Worm (Caenorhabditis elegans) whole organism, mixed stage, embryonic: Measurements from ENCODE around the gene C35B8.3.
"Not testable (repeated sequence)": the region's sequence is repeated elsewhere in the genome, so short reads cannot be mapped to it uniquely, and the experiment has no call there.

ENCODE experiments used
- M03D4.4 ChIP-seq: sonication (generic microtip); optimal IDR thresholded peaks from 2 replicates; lab custom pipeline; 2017; ENCODE audit warnings: mild to moderate bottlenecking, missing genetic modification characterization, missing compliant biosample characterization
- flh-1 ChIP-seq: fragments of 200-800 bp; sonication (Bioruptor generic); optimal IDR thresholded peaks from 2 replicates; lab custom pipeline; 2018; ENCODE audit warnings: mild to moderate bottlenecking, missing genetic modification characterization, moderate library complexity, missing compliant biosample characterization
- ham-2 ChIP-seq: fragments of 200-800 bp; sonication (Bioruptor generic); optimal IDR thresholded peaks from 2 replicates; lab custom pipeline; 2018; ENCODE audit warnings: mild to moderate bottlenecking, missing genetic modification characterization, missing compliant biosample characterization
- mab-5 ChIP-seq: fragments of 150-350 bp; optimal IDR thresholded peaks from 2 replicates; lab custom pipeline; 2014; ENCODE audit warnings: missing biosample characterization, missing genetic modification characterization
- nhr-12 ChIP-seq: fragments of 150-350 bp; optimal IDR thresholded peaks from 2 replicates; lab custom pipeline; 2014; ENCODE audit warnings: missing biosample characterization, missing genetic modification characterization
- pha-4 ChIP-seq: fragments of 150-350 bp; optimal IDR thresholded peaks from 2 replicates; lab custom pipeline; 2018; ENCODE audit warnings: missing biosample characterization, missing genetic modification reagents, missing genetic modification characterization
- sem-2 ChIP-seq: fragments of 200-800 bp; sonication (Bioruptor generic); optimal IDR thresholded peaks from 2 replicates; lab custom pipeline; 2018; ENCODE audit warnings: mild to moderate bottlenecking, missing genetic modification characterization, missing compliant biosample characterization
- snpc-4 ChIP-seq: fragments of 150-350 bp; optimal IDR thresholded peaks from 2 replicates; lab custom pipeline; 2014; ENCODE audit warnings: missing biosample characterization, missing genetic modification characterization
- tbx-8 ChIP-seq: fragments of 200-800 bp; sonication (Bioruptor generic); optimal IDR thresholded peaks from 2 replicates; lab custom pipeline; 2018; ENCODE audit warnings: mild to moderate bottlenecking, missing genetic modification characterization, moderate library complexity, missing compliant biosample characterization
- unc-39 ChIP-seq: fragments of 150-350 bp; optimal IDR thresholded peaks from 2 replicates; lab custom pipeline; 2014; ENCODE audit warnings: missing biosample characterization, missing genetic modification characterization
- unc-62 ChIP-seq: fragments of 150-350 bp; optimal IDR thresholded peaks from 2 replicates; lab custom pipeline; 2014; ENCODE audit warnings: missing biosample characterization, missing genetic modification reagents, missing genetic modification characterization
- ztf-11 ChIP-seq: fragments of 150-350 bp; optimal IDR thresholded peaks from 2 replicates; lab custom pipeline; 2014; ENCODE audit warnings: missing biosample characterization, missing genetic modification characterization

- not testable (repeated sequence) for TF ChIP-seq mab-5; M03D4.4 (tag; lab: Kevin White, UChicago); pha-4 (tag; lab: Kevin White, UChicago); flh-1 (GFP tag; lab: Kevin White, UChicago); unc-62 (GFP tag; lab: Kevin White, UChicago); nhr-12 (tag; lab: Kevin White, UChicago); sem-2 (GFP tag; lab: Kevin White, UChicago); unc-39; tbx-8 (GFP tag; lab: Kevin White, UChicago); ztf-11 (tag; lab: Kevin White, UChicago); snpc-4 (tag; lab: Kevin White, UChicago); ham-2
These were observed 10.3 kb upstream of the C35B8.3 start, which contains the start of gene crb-3 for ce11 chrX:9203468-9203867.
